Worm (Caenorhabditis elegans): ENCODE data around the gene Y39A1A.9.

- TF ChIP-seq ceh-82 (tag; optimal IDR thresholded peaks at IDR 0.05) (no peak), sma-9 (GFP tag; optimal IDR thresholded peaks at IDR 0.05) (no peak), sma-9 (tag; optimal IDR thresholded peaks at IDR 0.05) (no peak), nhr-77 (tag; optimal IDR thresholded peaks at IDR 0.05) (no peak), ztf-11 (tag; optimal IDR thresholded peaks at IDR 0.05) (no peak), nhr-11 (tag; optimal IDR thresholded peaks at IDR 0.05) (no peak), nhr-10 (tag; optimal IDR thresholded peaks at IDR 0.05) (no peak), dmd-4 (tag; optimal IDR thresholded peaks at IDR 0.05) (no peak), mab-5 (tag; optimal IDR thresholded peaks at IDR 0.05) (no peak), aly-2 (tag; optimal IDR thresholded peaks at IDR 0.05) (no peak), elt-1 (tag; optimal IDR thresholded peaks at IDR 0.05) (no peak), snpc-4 (tag; optimal IDR thresholded peaks at IDR 0.05) (no peak)
These were observed 9.5 kb upstream of the Y39A1A.9 start, which contains the start of the genes dhs-11 and orc-1 for ce11 chrIII:10642781-10643180.
